Fruit fly (Drosophila melanogaster) whole organism, larva: Measurements from ENCODE around the gene Ibf2.

Experiments
- noc ChIP-seq: fragments of 200-800 bp; sonication (Bioruptor generic); optimal IDR thresholded peaks from 3 replicates; lab custom pipeline; 2019; ENCODE audit warnings: missing biosample characterization, mild to moderate bottlenecking, missing genetic modification characterization, moderate library complexity

The Ibf2 gene

DNA sequence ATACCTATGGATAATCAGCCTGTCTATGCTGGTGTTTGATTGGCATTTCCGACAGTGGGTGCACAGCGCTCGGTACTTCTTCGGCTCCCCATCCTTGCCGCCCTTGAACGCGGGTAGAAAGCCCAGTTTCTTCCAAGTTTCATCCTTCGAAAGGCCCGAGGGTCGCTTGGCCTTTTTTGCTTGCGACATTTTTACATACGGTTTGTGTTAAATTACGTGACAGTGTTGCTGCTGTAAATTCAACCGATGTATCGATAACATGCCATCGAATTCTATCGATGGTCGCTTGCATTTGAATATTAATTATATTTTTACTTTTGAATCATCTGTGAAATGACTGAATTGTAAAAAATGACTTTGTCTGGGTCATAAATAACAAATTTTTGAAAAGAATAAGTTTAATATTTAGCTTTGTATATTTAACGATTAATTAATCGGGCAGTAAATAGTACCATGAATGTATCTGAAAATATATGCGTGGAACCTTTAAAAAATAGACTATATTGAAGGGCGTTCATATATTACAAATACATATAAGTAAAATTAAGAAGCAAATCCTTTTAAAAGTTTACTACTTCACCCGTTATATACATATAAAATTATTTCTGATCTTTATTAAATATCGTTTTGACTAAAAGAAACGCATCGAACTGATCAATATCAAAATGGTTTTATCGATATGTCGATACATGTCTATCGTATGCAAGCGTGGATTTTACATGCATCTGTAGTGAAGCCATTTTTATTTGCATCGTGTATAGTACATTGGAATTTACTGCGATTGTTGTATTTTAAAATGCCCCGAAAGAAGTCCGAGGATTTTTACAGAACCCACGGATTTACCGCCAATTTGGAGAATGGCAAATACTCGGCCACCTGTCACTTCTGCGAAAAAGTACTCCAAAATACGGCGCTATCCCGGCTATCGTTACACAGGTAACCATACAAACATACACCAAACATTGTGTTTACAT, at the start of gene Ibf2, which contains the start of gene Ibf1:
TSS of gene Ibf2 (minus strand) at position 250 of the 974 bp plus-strand sequence.
TSS of gene Ibf1 (plus strand) at position 713 of the 974 bp plus-strand sequence.
- TF ChIP-seq noc (tag; lab: Kevin White, UChicago) = no peak

DNA sequence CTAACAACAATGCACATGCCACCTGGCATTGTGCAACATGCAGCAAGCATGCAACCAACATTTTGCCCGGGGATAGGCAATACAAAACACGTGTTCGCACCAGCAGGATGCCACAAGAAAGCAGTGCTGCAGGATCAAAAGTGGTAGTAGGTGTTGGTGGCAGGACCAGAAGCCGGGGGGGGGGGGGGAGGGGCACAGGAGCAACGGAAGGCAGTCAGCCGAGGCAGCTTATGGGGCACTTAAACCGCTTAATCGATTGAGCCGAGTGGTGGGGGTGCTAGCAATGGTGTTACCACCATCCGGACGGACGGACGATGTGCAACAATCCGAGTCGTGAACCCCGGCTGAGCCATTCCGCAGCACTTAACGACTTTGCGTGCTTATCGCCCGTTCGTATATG, 38.9 kb upstream of the Ibf2 start:
- TF ChIP-seq noc (tag; lab: Kevin White, UChicago) = no peak

DNA sequence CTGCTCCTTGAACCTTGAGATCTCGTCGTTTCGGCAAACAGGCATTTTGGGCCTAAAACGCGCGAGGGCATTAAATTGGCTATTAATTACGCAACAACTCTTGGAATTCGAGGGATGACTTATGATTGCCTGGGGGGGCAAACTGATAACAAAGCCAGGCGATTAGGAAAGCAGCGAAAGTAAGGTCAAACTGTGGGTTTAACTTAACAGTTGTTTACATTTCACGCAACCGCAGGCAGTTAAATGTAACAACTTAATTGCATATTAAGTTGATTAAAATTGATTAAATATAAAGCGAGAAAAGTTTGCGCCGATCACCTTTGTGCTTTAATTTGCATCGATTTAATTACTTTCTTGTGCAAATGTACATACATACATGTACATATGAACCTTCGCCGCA, 29.4 kb upstream of the Ibf2 start:
- TF ChIP-seq noc (tag; lab: Kevin White, UChicago) = no peak

DNA sequence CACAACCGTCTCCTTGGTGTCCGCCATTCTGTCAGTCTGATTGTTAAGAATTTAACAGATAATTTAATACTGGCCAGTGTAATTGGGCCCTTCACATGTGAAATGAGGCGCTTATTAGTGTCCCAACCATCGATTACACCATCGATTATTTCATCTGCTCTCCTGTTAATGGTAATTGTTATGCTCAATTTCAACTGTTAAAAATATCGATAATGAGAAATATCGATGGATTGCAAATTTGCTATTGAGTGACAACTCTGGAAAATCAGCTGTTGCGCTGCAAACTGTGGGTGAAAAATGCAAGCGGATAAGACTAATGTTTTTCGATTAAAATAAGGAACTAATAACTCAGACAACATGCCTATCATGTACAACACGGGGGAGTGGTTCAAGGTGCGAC, 8.5 kb upstream of the Ibf2 start, which contains the start of the genes TrpRS and Vps16A:
TSS of gene TrpRS (minus strand) at position 140 of the 400 bp plus-strand sequence.
TSS of gene Vps16A (plus strand) at position 255 of the 400 bp plus-strand sequence.
- no peak for TF ChIP-seq noc (tag; lab: Kevin White, UChicago)

DNA sequence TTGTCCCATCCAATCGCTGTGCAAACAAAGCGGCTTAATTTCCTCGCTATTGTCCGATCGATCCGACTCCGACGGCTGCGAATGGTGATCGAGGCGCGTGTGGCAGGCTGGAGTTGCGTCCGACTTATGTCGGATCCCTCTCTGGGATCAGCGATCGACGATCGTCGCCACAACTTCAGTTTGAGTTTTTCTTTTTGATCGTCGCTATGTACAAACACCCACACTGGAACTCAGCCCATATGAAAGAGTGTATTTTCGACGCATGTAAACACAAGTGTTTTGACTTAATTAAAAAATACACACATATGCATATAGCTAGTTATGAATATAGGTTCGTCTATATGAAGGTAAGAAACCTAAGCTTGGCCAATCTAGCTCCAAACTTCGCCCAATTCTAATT, 5.7 kb upstream of the Ibf2 start, which contains the start of gene sage:
TSS of gene sage (minus strand) at position 101 of the 400 bp plus-strand sequence.
- no peak for TF ChIP-seq noc (tag; lab: Kevin White, UChicago)

DNA sequence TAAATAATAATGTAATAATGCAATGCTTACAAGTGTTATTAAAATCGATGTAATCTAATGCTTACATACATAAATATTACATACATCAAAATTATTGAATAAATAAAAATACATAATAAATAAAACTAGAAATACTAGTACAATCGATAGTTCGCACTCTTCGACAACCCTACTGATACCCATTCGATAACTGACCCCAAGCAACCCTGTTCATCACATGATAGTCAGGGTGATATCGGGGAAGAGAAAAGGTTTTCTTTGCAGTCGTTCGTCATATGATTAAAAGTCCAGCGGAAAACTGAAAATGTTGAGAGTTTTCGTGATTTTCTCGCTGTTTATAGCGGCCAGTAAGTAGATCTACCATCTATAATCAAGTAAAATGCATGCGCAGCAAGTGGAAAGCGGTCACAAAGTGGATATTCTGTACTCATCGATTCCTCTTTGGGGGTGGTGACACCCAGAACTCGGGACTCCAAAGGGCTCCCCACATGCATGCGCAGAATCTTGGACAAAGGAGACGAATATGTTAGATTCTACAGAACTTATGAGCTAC, 2.2 kb upstream of the Ibf2 start, which contains the start of gene ATP6AP2:
TSS of gene ATP6AP2 (plus strand) at position 218 of the 553 bp plus-strand sequence.
- no peak for TF ChIP-seq noc (tag; lab: Kevin White, UChicago)

DNA sequence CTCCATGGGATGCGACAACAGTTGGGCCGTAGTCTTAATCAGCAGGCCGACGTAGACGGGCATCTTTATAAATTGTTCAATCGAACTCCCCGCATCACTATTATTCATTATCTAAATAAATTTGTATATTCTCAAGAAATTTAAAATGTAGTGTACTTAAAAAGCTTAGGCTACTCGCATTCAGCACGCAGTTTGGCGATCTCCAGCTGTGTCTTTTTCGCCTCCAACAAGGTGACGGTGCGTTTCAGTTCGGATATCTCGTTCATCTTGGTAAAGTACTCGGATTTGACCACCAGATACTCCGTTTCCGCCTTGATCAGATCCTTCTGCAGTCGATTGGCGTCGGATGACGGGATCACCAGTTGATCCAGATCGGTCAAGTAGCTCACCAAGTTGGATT, 685 bp downstream of the Ibf2 start, which contains the start of gene CG16736:
TSS of gene CG16736 (minus strand) at position 101 of the 400 bp plus-strand sequence.
- TF ChIP-seq noc (tag; lab: Kevin White, UChicago) = no peak

DNA sequence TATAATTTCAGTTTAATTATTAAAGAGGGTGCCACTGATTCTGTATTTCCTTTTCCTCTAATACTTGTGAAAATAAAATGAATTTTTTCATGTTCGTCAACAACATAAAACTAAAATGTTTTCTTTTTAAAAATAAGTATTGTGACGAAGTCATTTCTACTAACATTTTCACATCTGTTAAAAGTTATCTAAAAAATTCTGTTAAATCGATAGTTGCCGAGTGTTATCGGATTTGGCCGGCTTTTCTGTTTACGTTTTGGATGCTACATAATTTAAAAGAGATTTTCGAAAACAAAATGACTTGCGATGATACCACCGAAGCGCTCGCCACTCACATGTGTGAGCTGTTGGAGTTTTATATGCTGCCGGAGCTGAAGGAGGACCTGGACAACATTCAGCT, 3.5 kb downstream of the Ibf2 start, which contains the start of gene CG16734:
TSS of gene CG16734 (plus strand) at position 255 of the 400 bp plus-strand sequence.
- TF ChIP-seq noc (tag; lab: Kevin White, UChicago) = no peak

DNA sequence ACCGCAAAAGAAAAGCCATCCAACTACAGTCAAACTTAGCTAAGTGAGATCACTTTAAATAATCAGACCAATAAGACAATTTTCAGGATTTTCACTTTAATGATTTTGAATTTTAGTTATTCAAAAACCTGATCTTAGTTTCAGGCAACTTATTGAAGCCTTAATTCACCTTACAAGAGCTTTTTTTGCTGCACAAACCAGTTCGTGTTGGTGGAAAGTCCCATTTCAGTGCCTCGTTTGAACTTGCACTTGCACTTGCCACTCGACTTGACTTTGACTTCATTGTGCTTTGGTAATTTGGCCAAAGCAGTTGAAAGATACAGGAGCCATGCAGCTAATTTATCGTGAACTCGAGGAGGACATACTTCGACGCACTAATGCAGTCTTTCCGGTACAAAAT, 6.8 kb downstream of the Ibf2 start, which contains the start of gene St2:
TSS of gene St2 (plus strand) at position 301 of the 400 bp plus-strand sequence.
- no peak for TF ChIP-seq noc (tag; lab: Kevin White, UChicago)

DNA sequence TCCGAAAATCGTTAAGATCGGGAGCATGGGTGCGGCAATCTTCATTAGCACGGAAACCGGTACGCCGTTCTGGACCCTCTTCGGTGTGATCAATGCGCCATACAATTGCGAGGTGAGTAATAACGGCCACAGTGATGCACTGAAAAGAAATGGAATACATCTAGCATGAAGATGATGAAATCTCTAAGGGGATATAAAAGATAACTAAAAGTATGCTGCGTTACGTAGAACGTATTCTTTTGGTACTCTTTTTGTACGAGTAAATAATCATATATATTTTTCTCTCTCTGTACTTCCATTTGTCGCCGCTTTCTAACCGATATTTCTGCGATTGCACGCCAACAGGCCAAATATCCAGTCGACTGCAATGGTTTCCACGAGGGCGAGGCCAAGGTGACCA, 7.4 kb downstream of the Ibf2 start:
- TF ChIP-seq noc (tag; lab: Kevin White, UChicago) = no peak

DNA sequence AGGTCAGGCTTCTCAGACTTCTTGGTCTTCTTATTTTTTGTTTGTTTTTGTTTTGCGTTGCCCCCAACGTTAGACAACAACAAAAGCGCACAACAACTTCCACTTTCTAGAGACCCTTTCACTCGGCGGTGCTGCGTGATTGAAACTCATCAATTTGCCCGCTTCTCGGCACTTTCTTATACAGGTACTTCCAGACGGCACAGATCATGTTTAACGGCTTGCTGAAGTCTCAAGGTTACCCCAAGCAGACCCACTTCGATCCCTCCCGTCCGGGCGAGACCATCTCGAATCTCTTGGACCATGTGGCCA, 8.6 kb downstream of the Ibf2 start:
- TF ChIP-seq noc (tag; lab: Kevin White, UChicago) = no peak

DNA sequence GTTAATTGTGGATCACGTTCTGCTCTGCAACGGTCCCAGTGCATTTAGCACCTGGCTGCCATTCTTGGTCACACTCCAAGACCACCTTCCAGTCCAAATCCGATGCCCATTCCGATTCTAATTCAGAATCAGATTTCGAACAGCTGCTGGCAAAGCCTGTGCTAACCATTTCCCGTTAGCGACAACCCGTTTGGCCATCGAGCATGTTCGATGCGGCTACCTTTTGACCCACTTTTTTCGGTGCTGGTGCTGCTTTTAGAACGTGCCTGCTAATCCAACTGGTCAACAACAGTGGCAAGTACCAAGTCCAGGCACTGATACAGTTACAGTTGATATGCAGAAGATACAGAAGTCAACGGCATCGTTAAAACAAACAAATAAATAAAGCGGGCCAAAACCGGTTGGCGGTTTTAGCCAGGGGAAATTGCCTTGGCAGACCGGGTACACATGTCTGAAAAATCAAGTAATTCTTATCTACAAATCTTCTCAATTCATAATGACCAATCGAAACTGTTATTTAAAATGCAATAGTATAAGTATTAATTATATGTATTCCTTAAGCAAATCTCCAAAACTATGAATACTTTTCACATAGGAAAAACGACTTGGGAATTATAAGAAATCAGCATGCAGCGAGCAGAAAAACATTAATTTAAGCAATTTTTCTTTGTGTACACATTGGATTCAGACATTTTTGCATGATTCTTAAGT, 9.1 kb downstream of the Ibf2 start:
- no peak for TF ChIP-seq noc (tag; lab: Kevin White, UChicago)

DNA sequence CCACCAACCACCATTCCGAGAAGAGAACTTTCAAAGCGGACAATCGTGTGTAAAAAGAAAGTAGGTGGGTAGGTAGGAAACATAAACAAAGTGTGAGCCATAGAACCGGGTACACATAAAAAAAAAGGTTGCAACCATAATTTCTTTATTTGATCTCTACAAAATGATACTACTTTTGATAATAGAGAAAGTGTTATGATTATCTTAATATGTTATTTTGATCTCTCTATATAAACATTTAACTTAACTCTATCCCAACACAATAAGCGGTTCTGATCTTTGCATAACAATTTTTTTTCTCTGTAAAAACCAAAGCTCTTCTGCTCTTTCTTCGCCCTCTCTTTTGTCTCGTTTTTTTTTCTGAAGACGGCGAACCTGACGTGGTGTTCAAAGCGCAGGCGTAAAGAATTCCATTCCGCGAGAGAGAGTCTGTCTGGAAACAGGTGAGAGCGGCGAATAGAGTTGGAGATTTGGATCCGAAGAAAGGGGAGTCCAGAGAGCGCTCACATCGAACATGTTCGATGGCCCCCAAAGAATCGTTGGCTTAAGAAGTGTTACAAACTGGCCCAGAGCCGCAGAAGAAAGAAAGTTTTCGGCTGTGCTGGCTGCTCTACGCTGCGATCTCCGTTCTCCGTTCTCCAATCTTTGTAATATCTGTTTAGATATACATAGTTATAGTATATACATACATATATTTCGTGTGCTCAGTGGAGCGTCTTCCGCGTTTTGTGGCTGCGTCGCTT, 11.3 kb downstream of the Ibf2 start:
- TF ChIP-seq noc (tag; lab: Kevin White, UChicago) = peak; percentile 74

DNA sequence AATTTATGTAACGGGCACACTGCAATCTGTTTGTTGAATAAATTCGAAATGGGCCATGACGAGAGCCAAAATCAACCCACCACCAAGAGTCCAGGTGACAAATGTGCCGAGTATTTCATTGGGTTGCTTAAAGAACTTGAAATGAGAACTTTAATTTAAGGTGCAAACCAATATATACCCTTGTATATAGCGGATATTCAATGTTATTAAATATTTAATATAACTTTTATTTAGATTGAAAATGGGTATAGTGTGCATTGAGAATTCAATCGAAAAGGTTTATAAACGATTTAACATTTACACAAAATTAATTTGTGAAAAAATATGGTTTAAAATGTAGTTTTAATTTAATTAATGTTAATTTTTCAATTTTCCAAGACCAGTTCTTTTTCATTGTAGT, 11.9 kb downstream of the Ibf2 start, which contains the start of gene CG8420:
TSS of gene CG8420 (plus strand) at position 284 of the 400 bp plus-strand sequence.
- TF ChIP-seq noc (tag; lab: Kevin White, UChicago) = no peak
